Fruit fly (Drosophila melanogaster) whole organism, embryonic: Measurements from ENCODE around the gene Hexo2.

Experiments used
- BEAF-32 ChIP-seq: fragments of 200-800 bp; sonication (Bioruptor generic); optimal IDR thresholded peaks from 3 replicates; lab custom pipeline; 2017; ENCODE audit warnings: missing biosample characterization, missing genetic modification characterization, mild to moderate bottlenecking, moderate library complexity, missing genetic modification reagents
- Bdp1 ChIP-seq: fragments of 200-800 bp; sonication (Bioruptor generic); optimal IDR thresholded peaks from 3 replicates; lab custom pipeline; 2016; ENCODE audit warnings: missing biosample characterization, missing genetic modification characterization
- BtbVII ChIP-seq: fragments of 200-800 bp; sonication (Bioruptor generic); optimal IDR thresholded peaks from 3 replicates; lab custom pipeline; 2017; ENCODE audit warnings: missing biosample characterization, mild to moderate bottlenecking, missing genetic modification characterization
- CG10543 ChIP-seq: fragments of 200-800 bp; sonication (Bioruptor generic); optimal IDR thresholded peaks from 3 replicates; lab custom pipeline; 2017; ENCODE audit warnings: missing biosample characterization, mild to moderate bottlenecking, missing genetic modification characterization, moderate library complexity
- CG10959 ChIP-seq: fragments of 200-800 bp; sonication (Bioruptor generic); IDR thresholded peaks from 2 replicates; pipeline ENCODE4 v1.3.6; 2022; ENCODE audit warnings: missing biosample characterization, missing genetic modification characterization
- CG11093 ChIP-seq: fragments of 200-800 bp; sonication (Bioruptor generic); IDR thresholded peaks from 3 replicates; pipeline ENCODE4 v1.3.6; 2022; ENCODE audit warnings: missing biosample characterization, missing genetic modification characterization
- CG13123 ChIP-seq: fragments of 200-800 bp; sonication (Bioruptor generic); optimal IDR thresholded peaks from 2 replicates; lab custom pipeline; 2016; ENCODE audit warnings: missing biosample characterization, missing genetic modification characterization
- CG15514 ChIP-seq: fragments of 200-800 bp; sonication (Bioruptor generic); optimal IDR thresholded peaks from 3 replicates; lab custom pipeline; 2017; ENCODE audit warnings: missing biosample characterization, missing genetic modification characterization, mild to moderate bottlenecking, moderate library complexity, missing genetic modification reagents
- CG16779 ChIP-seq: fragments of 200-800 bp; sonication (Bioruptor generic); IDR thresholded peaks from 2 replicates; pipeline ENCODE4 v1.3.6; 2022; ENCODE audit warnings: missing biosample characterization, missing genetic modification characterization
- CG17385 ChIP-seq: fragments of 200-800 bp; sonication (Bioruptor generic); optimal IDR thresholded peaks from 3 replicates; lab custom pipeline; 2018; ENCODE audit warnings: missing biosample characterization, mild to moderate bottlenecking, missing genetic modification characterization
- CG1832 ChIP-seq: fragments of 200-800 bp; sonication (Bioruptor generic); optimal IDR thresholded peaks from 2 replicates; lab custom pipeline; 2017; ENCODE audit warnings: missing biosample characterization, mild to moderate bottlenecking, missing genetic modification characterization, inconsistent platforms
- CG18764 ChIP-seq: fragments of 200-800 bp; sonication (Bioruptor generic); optimal IDR thresholded peaks from 3 replicates; lab custom pipeline; 2016; ENCODE audit warnings: missing biosample characterization, missing genetic modification characterization
- CG2712 ChIP-seq: fragments of 200-800 bp; optimal IDR thresholded peaks from 3 replicates; lab custom pipeline; 2019; ENCODE audit warnings: missing biosample characterization, mild to moderate bottlenecking, missing genetic modification characterization, moderate library complexity
- CG32532 ChIP-seq: fragments of 200-800 bp; sonication (Bioruptor generic); IDR thresholded peaks from 2 replicates; pipeline ENCODE4 v1.3.6; 2022; ENCODE audit warnings: missing biosample characterization, missing genetic modification characterization
- CG3281 ChIP-seq: fragments of 200-800 bp; sonication (Bioruptor generic); optimal IDR thresholded peaks from 3 replicates; lab custom pipeline; 2017; ENCODE audit warnings: missing biosample characterization, mild to moderate bottlenecking, missing genetic modification characterization
- CG43689 ChIP-seq: fragments of 200-800 bp; sonication (Bioruptor generic); IDR thresholded peaks from 2 replicates; pipeline ENCODE4 v1.3.6; 2022; ENCODE audit warnings: missing biosample characterization, missing genetic modification characterization
- CG4404 ChIP-seq: fragments of 200-800 bp; sonication (Bioruptor generic); IDR thresholded peaks from 2 replicates; pipeline ENCODE4 v1.3.6; 2022; ENCODE audit warnings: missing biosample characterization, missing genetic modification characterization
- CG4424 ChIP-seq: fragments of 200-800 bp; sonication (Bioruptor generic); optimal IDR thresholded peaks from 3 replicates; lab custom pipeline; 2016; ENCODE audit warnings: missing biosample characterization, missing genetic modification characterization
- CG4707 ChIP-seq: fragments of 200-800 bp; sonication (Bioruptor generic); optimal IDR thresholded peaks from 2 replicates; lab custom pipeline; 2018; ENCODE audit warnings: missing biosample characterization, mild to moderate bottlenecking, missing genetic modification characterization, moderate library complexity
- CG4820 ChIP-seq: fragments of 200-800 bp; sonication (Bioruptor generic); optimal IDR thresholded peaks from 3 replicates; lab custom pipeline; 2016; ENCODE audit warnings: missing biosample characterization, missing genetic modification characterization
- CG8281 ChIP-seq: fragments of 200-800 bp; sonication (Bioruptor generic); optimal IDR thresholded peaks from 2 replicates; lab custom pipeline; 2018; ENCODE audit warnings: missing biosample characterization, mild to moderate bottlenecking, missing genetic modification characterization, moderate library complexity
- CG8290 ChIP-seq, 3 experiments: fragments of 200-800 bp; sonication (Bioruptor generic); optimal IDR thresholded peaks; 2 replicates each; lab custom pipeline; 2016 to 2019; ENCODE audit warnings: missing biosample characterization in 3 of 3, missing genetic modification characterization in 3 of 3, mild to moderate bottlenecking in 2 of 3, moderate library complexity in 1 of 3
- CTCF ChIP-seq: fragments of 200-800 bp; sonication (Bioruptor generic); optimal IDR thresholded peaks from 2 replicates; lab custom pipeline; 2017; ENCODE audit warnings: missing biosample characterization, mild to moderate bottlenecking, missing genetic modification characterization, moderate library complexity
- Chrac-16 ChIP-seq: fragments of 200-800 bp; sonication (Bioruptor generic); optimal IDR thresholded peaks from 3 replicates; lab custom pipeline; 2016; ENCODE audit warnings: missing biosample characterization, missing genetic modification characterization
- Dbx ChIP-seq: fragments of 200-800 bp; sonication (Bioruptor generic); IDR thresholded peaks from 3 replicates; pipeline ENCODE4 v1.3.6; 2022; ENCODE audit warnings: missing biosample characterization, missing genetic modification characterization
- Dip2 ChIP-seq: fragments of 200-800 bp; sonication (Bioruptor generic); IDR thresholded peaks from 2 replicates; pipeline ENCODE4 v1.3.6; 2022; ENCODE audit warnings: missing biosample characterization, missing genetic modification characterization
- Ets65A ChIP-seq: fragments of 200-800 bp; sonication (Bioruptor generic); peaks from one replicate; lab custom pipeline; 2016; ENCODE audit warnings: missing biosample characterization, missing genetic modification characterization
- GATAe ChIP-seq: fragments of 200-800 bp; sonication (Bioruptor generic); conservative IDR thresholded peaks from 2 replicates; pipeline ENCODE4 v1.3.6; 2022; ENCODE audit warnings: missing biosample characterization, missing genetic modification characterization
- Optix ChIP-seq: fragments of 200-800 bp; sonication (Bioruptor generic); IDR thresholded peaks from 3 replicates; pipeline ENCODE4 v1.3.6; 2022; ENCODE audit warnings: missing biosample characterization, missing genetic modification characterization
- Pdp1 ChIP-seq, 2 experiments: fragments of 200-800 bp; sonication (Bioruptor generic); optimal IDR thresholded peaks; 3 replicates each; lab custom pipeline; 2016; ENCODE audit warnings: missing biosample characterization in 2 of 2, missing genetic modification characterization in 2 of 2, mild to moderate bottlenecking in 1 of 2, moderate library complexity in 1 of 2
- TFAM ChIP-seq: fragments of 200-800 bp; sonication (Bioruptor generic); optimal IDR thresholded peaks from 2 replicates; lab custom pipeline; 2017; ENCODE audit warnings: missing biosample characterization, missing genetic modification characterization, inconsistent platforms
- Xrp1 ChIP-seq: fragments of 200-800 bp; sonication (Bioruptor generic); IDR thresholded peaks from 2 replicates; pipeline ENCODE4 v1.3.6; 2022; ENCODE audit warnings: missing biosample characterization, missing genetic modification characterization
- YL-1 ChIP-seq: fragments of 200-800 bp; sonication (Bioruptor generic); optimal IDR thresholded peaks from 3 replicates; lab custom pipeline; 2017; ENCODE audit warnings: missing biosample characterization, mild to moderate bottlenecking, missing genetic modification characterization
- ara ChIP-seq: fragments of 200-800 bp; sonication (Bioruptor generic); IDR thresholded peaks from 2 replicates; pipeline ENCODE4 v1.3.6; 2022; ENCODE audit warnings: missing biosample characterization, missing genetic modification characterization
- ash1 ChIP-seq: fragments of 200-800 bp; sonication (Bioruptor generic); optimal IDR thresholded peaks from 2 replicates; lab custom pipeline; 2018; ENCODE audit warnings: missing biosample characterization, mild to moderate bottlenecking, missing genetic modification characterization
- croc ChIP-seq: fragments of 200-800 bp; sonication (Bioruptor generic); conservative IDR thresholded peaks from 3 replicates; pipeline ENCODE4 v1.3.6; 2022; ENCODE audit warnings: missing biosample characterization, missing genetic modification characterization
- dm ChIP-seq: fragments of 200-800 bp; sonication (Bioruptor generic); optimal IDR thresholded peaks from 3 replicates; lab custom pipeline; 2016; ENCODE audit warnings: missing biosample characterization, missing genetic modification characterization
- dmrt11E ChIP-seq: fragments of 200-800 bp; sonication (Bioruptor generic); optimal IDR thresholded peaks from 3 replicates; lab custom pipeline; 2018; ENCODE audit warnings: missing biosample characterization, mild to moderate bottlenecking, missing genetic modification characterization, moderate library complexity
- jing ChIP-seq: fragments of 200-800 bp; sonication (Bioruptor generic); optimal IDR thresholded peaks from 2 replicates; lab custom pipeline; 2018; ENCODE audit warnings: missing biosample characterization, mild to moderate bottlenecking, missing genetic modification characterization
- lab ChIP-seq: fragments of 200-800 bp; sonication (Bioruptor generic); optimal IDR thresholded peaks from 3 replicates; lab custom pipeline; 2017; ENCODE audit warnings: missing biosample characterization, missing genetic modification characterization, mild to moderate bottlenecking, moderate library complexity, missing genetic modification reagents
- maf-S ChIP-seq: fragments of 200-800 bp; sonication (Bioruptor generic); optimal IDR thresholded peaks from 2 replicates; lab custom pipeline; 2016; ENCODE audit warnings: missing biosample characterization, missing genetic modification characterization
- nerfin-1 ChIP-seq: fragments of 200-800 bp; sonication (Bioruptor generic); optimal IDR thresholded peaks from 3 replicates; lab custom pipeline; 2019; ENCODE audit warnings: missing biosample characterization, mild to moderate bottlenecking, missing genetic modification characterization, moderate library complexity
- p53 ChIP-seq: fragments of 200-800 bp; sonication (Bioruptor generic); optimal IDR thresholded peaks from 2 replicates; lab custom pipeline; 2016; ENCODE audit warnings: missing biosample characterization, missing genetic modification characterization
- pita ChIP-seq: fragments of 200-800 bp; sonication (Bioruptor generic); optimal IDR thresholded peaks from 2 replicates; lab custom pipeline; 2017; ENCODE audit warnings: missing biosample characterization, mild to moderate bottlenecking, missing genetic modification characterization
- pzg ChIP-seq: fragments of 200-800 bp; sonication (Bioruptor generic); optimal IDR thresholded peaks from 3 replicates; lab custom pipeline; 2018; ENCODE audit warnings: missing biosample characterization, mild to moderate bottlenecking, missing genetic modification characterization, moderate library complexity
- sob ChIP-seq: fragments of 200-800 bp; sonication (Bioruptor generic); IDR thresholded peaks from 2 replicates; pipeline ENCODE4 v1.3.6; 2022; ENCODE audit warnings: missing biosample characterization, missing genetic modification characterization
- tio ChIP-seq: fragments of 200-800 bp; sonication (Bioruptor generic); optimal IDR thresholded peaks from 2 replicates; lab custom pipeline; 2017; ENCODE audit warnings: missing biosample characterization, missing genetic modification characterization, inconsistent platforms
- trh ChIP-seq: fragments of 200-800 bp; sonication (Bioruptor generic); optimal IDR thresholded peaks from 2 replicates; lab custom pipeline; 2016; ENCODE audit warnings: missing biosample characterization, missing genetic modification characterization
- unc-4 ChIP-seq: fragments of 200-800 bp; sonication (Bioruptor generic); IDR thresholded peaks from 2 replicates; pipeline ENCODE4 v1.3.6; 2022; ENCODE audit warnings: missing biosample characterization, missing genetic modification characterization; ENCODE audit not compliant: partially characterized antibody
- yki ChIP-seq: fragments of >200 bp; optimal IDR thresholded peaks from 3 replicates; lab custom pipeline; 2018
- zf30C ChIP-seq: fragments of 200-800 bp; sonication (Bioruptor generic); optimal IDR thresholded peaks from 3 replicates; lab custom pipeline; 2018; ENCODE audit warnings: missing biosample characterization, mild to moderate bottlenecking, missing genetic modification characterization

The Hexo2 gene

dm6 chrX:8676631-8677224, 32.7 kb upstream of the Hexo2 start, which contains the start of gene Rubicon (continued):
- TF ChIP-seq CG10543, result peak; percentile 48
- TF ChIP-seq CG3281 (GFP tag; lab: Kevin White, UChicago), result no peak
- peak; percentile 11 for TF ChIP-seq CG4707
- peak; percentile 79 for TF ChIP-seq Dbx
- no peak for TF ChIP-seq CG16779
- no peak for TF ChIP-seq CG8281 (tag; lab: Kevin White, UChicago)
- peak; percentile 15 for TF ChIP-seq Chrac-16 (GFP tag; lab: Kevin White, UChicago)
- TF ChIP-seq Bdp1 (GFP tag; lab: Kevin White, UChicago), result peak; percentile 38
- TF ChIP-seq yki (lab: Kevin White, UChicago), result peak; percentile 16
- TF ChIP-seq BEAF-32 (GFP tag; lab: Kevin White, UChicago), result peak; percentile 90
- TF ChIP-seq CG32532 (GFP tag; lab: Robert Waterston, UW), result peak; percentile 72
- peak; percentile 88 for TF ChIP-seq unc-4
- TF ChIP-seq CG4424 (GFP tag; lab: Kevin White, UChicago), result peak; percentile 29
- TF ChIP-seq p53 (GFP tag; lab: Kevin White, UChicago), result peak; percentile 58
- TF ChIP-seq Dip2, result no peak
- TF ChIP-seq sob, result 0 out of 2 replicates have a peak, but pooled peaks have one; percentile 43
- no peak for TF ChIP-seq zf30C (GFP tag; lab: Kevin White, UChicago)
- TF ChIP-seq ara (GFP tag; lab: Robert Waterston, UW), result no peak
- peak in 1 of 2 experiments; percentile 61 for TF ChIP-seq Pdp1 (GFP tag; optimal IDR thresholded peaks at IDR 0.05; lab: Kevin White, UChicago)
- peak; percentile 97 for TF ChIP-seq pita
- TF ChIP-seq dm, result peak; percentile 77
- peak; percentile 78 for TF ChIP-seq CG17385 (GFP tag; lab: Kevin White, UChicago)
- no peak for TF ChIP-seq GATAe (GFP tag; lab: Robert Waterston, UW)
- no peak for TF ChIP-seq ash1
- no peak for TF ChIP-seq Ets65A (GFP tag; lab: Kevin White, UChicago)
- TF ChIP-seq CG18764, result no peak
- TF ChIP-seq dmrt11E (tag; lab: Kevin White, UChicago), result peak; percentile 45
- no peak for TF ChIP-seq CG4404
- peak; percentile 95 for TF ChIP-seq pzg (GFP tag; lab: Kevin White, UChicago)
- TF ChIP-seq CG1832 (GFP tag; lab: Kevin White, UChicago), result no peak
- 0 out of 2 replicates have a peak, but pooled peaks have one; percentile 15 for TF ChIP-seq CG10959 (GFP tag; lab: Robert Waterston, UW)
- no peak for TF ChIP-seq tio (GFP tag; lab: Kevin White, UChicago)
- no peak for TF ChIP-seq croc
- TF ChIP-seq CG2712 (tag; lab: Kevin White, UChicago), result peak; percentile 67
- no peak for TF ChIP-seq TFAM
- peak; percentile 96 for TF ChIP-seq CTCF
- TF ChIP-seq YL-1, result peak; percentile 54
- no peak for TF ChIP-seq jing
- TF ChIP-seq Xrp1 (GFP tag; lab: Robert Waterston, UW), result 0 out of 2 replicates have a peak, but pooled peaks have one; percentile 20
- TF ChIP-seq Optix (GFP tag; lab: Robert Waterston, UW), result peak; percentile 20; the same call in 1 of the 3 replicates
- peak; percentile 34 for TF ChIP-seq maf-S (GFP tag; lab: Kevin White, UChicago)
- no peak for TF ChIP-seq CG4820 (GFP tag; lab: Kevin White, UChicago)
- TF ChIP-seq nerfin-1, result peak; percentile 31
- TF ChIP-seq BtbVII, result no peak
- peak; percentile 96 for TF ChIP-seq CG8290 (GFP tag; optimal IDR thresholded peaks at IDR 0.05; lab: Kevin White, UChicago)
- TF ChIP-seq CG8290 (tag; optimal IDR thresholded peaks at IDR 0.05; lab: Kevin White, UChicago), result peak; percentile 72 to 97
- TF ChIP-seq CG11093 (GFP tag; lab: Robert Waterston, UW), result no peak
- peak; percentile 56 for TF ChIP-seq lab (GFP tag; lab: Kevin White, UChicago)
- TF ChIP-seq CG43689 (GFP tag; lab: Robert Waterston, UW), result no peak
- no peak for TF ChIP-seq trh (GFP tag; lab: Kevin White, UChicago)
- TF ChIP-seq CG15514 (GFP tag; lab: Kevin White, UChicago), result peak; percentile 93
- no peak for TF ChIP-seq CG13123 (GFP tag; lab: Kevin White, UChicago)
